Fruit fly (Drosophila melanogaster): ENCODE results near the gene Ppi1.

DNA sequence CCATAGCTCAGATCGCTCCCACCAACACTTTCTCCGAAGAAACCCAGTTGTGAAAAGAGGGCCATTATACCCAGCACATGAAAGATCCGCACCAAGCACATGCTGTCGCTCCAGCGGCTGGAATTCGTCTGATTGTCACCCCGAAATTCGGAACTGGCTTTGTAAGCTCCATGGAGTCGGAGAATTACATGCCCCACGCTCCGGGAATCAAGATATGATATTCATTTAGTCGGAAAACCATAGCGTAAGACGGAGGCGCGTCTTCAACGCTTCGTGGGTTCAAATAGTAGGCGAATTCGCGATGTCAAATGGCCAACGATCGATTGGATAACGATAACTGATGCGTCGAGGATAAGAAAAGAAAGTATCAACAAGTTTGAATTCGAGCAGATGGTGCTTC lies 4.3 kb downstream of the Ppi1 start, which contains the start of gene CG45073:
- no peak for TF ChIP-seq Dll (optimal IDR thresholded peaks at IDR 0.05)
- TF ChIP-seq CG8478 (optimal IDR thresholded peaks at IDR 0.05): no peak
